Worm (Caenorhabditis elegans) whole organism, late embryonic: ENCODE data around the gene C15H9.9.

Experiments used
- F13H6.1 ChIP-seq: sonication (generic microtip); optimal IDR thresholded peaks from 2 replicates; lab custom pipeline; 2016; ENCODE audit warnings: missing genetic modification characterization, missing compliant biosample characterization
- dve-1 ChIP-seq: sonication (generic microtip); optimal IDR thresholded peaks from 2 replicates; lab custom pipeline; 2017; ENCODE audit warnings: antibody characterized with exemption, mild to moderate bottlenecking, missing genetic modification characterization, missing compliant biosample characterization
- hlh-15 ChIP-seq: sonication (generic microtip); optimal IDR thresholded peaks from 2 replicates; lab custom pipeline; 2016; ENCODE audit warnings: missing genetic modification characterization, missing compliant biosample characterization
- nhr-232 ChIP-seq: sonication (generic microtip); optimal IDR thresholded peaks from 2 replicates; lab custom pipeline; 2016; ENCODE audit warnings: missing genetic modification characterization, missing compliant biosample characterization
- tbx-2 ChIP-seq: sonication (generic microtip); optimal IDR thresholded peaks from 2 replicates; lab custom pipeline; 2016; ENCODE audit warnings: missing genetic modification characterization, missing compliant biosample characterization
- unc-86 ChIP-seq: sonication (generic microtip); optimal IDR thresholded peaks from 2 replicates; lab custom pipeline; 2016; ENCODE audit warnings: missing genetic modification characterization, missing compliant biosample characterization

DNA sequence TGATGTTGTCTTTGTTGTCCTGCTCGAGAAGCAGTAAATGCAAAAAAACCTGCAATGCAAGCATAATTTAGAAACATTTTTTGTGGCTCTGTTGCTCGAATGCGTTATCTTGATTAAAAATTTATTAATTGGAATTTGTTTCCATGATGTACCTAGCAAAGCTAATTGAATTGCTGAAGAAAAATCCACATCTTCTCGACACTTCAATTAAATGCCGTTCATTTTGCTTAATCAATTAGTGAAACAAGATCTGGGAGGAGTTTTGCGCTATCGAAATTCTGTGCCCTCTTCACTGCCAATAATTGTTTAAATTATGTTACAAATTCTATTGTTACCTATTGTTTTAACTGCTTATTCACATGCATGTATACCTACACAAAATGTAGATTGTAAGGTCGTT, 47.8 kb upstream of the C15H9.9 start, which contains the start of gene T25B2.3:
- no peak for TF ChIP-seq F13H6.1 (tag; lab: Kevin White, UChicago)
- no peak for TF ChIP-seq hlh-15 (tag; lab: Kevin White, UChicago)
- TF ChIP-seq dve-1, result no peak
- TF ChIP-seq nhr-232 (tag; lab: Kevin White, UChicago), result no peak
- no peak for TF ChIP-seq tbx-2 (tag; lab: Kevin White, UChicago)
- TF ChIP-seq unc-86 (tag; lab: Kevin White, UChicago), result no peak
